Worm (Caenorhabditis elegans) whole organism, midembryonic: ENCODE measurements around the gene C05E11.2.

ENCODE experiments used
- ref-1 ChIP-seq: fragments of 200-800 bp; sonication (Bioruptor generic); conservative IDR thresholded peaks from 2 replicates; pipeline ENCODE4 v1.3.6; 2022; ENCODE audit warnings: missing genetic modification reagents, missing genetic modification characterization, missing compliant biosample characterization
- tab-1 ChIP-seq: fragments of 200-800 bp; sonication (Bioruptor generic); IDR thresholded peaks from 2 replicates; pipeline ENCODE4 v1.3.6; 2022; ENCODE audit warnings: missing genetic modification characterization, missing compliant biosample characterization

DNA sequence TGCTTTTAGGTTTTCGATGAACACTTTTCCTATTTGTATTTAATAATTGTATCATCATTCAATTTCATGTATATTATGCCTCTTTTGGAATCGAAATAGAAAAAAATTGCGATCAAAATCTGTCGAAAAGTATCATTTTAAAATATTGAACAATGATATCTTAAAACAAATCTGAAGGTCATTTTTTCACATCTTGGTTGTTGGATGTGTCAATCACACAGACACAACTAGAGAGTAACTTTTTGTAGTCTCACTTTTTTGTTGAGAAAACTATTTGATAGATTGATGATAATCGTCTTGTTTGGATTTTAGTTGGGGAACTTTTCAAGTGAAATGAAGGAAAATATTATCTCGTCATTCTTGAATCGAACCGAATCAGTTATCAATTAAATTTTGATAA lies 17.4 kb upstream of the C05E11.2 start:
- TF ChIP-seq tab-1 (no peak), ref-1 (GFP tag; lab: Robert Waterston, UW) (no peak)
